Comparison of ENCODE assay signal across 2 fruit fly cellular contexts in genomic region chr3R:18269744-18270348, dm6.
A peak's percentile ranks its signal among the peaks of the same experiment; 100 is the strongest.
TF ChIP-seq lines count a peak whose summit lies in the region.

No protein-coding gene starts in this region.

- TF ChIP-seq CTCF in whole organism, embryonic (GFP tag; optimal IDR thresholded peaks at IDR 0.05; lab: Kevin White, UChicago) = no peak

TF ChIP-seq in whole organism, embryonic, 481 proteins besides CTCF, POLR2A, EP300 and RAD21:
- TF ChIP-seq nerfin-1 (tag; optimal IDR thresholded peaks at IDR 0.05; lab: Kevin White, UChicago) = peak; percentile 17
- peak; percentile 73 for TF ChIP-seq Nf-YB (GFP tag; optimal IDR thresholded peaks at IDR 0.05; lab: Kevin White, UChicago)
- TF ChIP-seq ato (GFP tag; IDR thresholded peaks at IDR 0.05; lab: Robert Waterston, UW; ENCODE audit: partially characterized antibody) = no peak
- TF ChIP-seq seq (GFP tag; IDR thresholded peaks at IDR 0.05; lab: Robert Waterston, UW) = peak; percentile 71; the same call in 1 of the 2 replicates
- TF ChIP-seq Ets65A (GFP tag; lab: Kevin White, UChicago) = peak; percentile 92
- TF ChIP-seq CG2199 (GFP tag; IDR thresholded peaks at IDR 0.05; lab: Robert Waterston, UW) = no peak
- TF ChIP-seq Dfd (GFP tag; optimal IDR thresholded peaks at IDR 0.05; lab: Kevin White, UChicago) = peak in 1 of 2 experiments; percentile 39
- TF ChIP-seq amos (GFP tag; IDR thresholded peaks at IDR 0.05; lab: Robert Waterston, UW; ENCODE audit: partially characterized antibody) = no peak
- TF ChIP-seq Deaf1 (tag; optimal IDR thresholded peaks at IDR 0.05; lab: Kevin White, UChicago) = peak; percentile 42
- TF ChIP-seq ewg (GFP tag; optimal IDR thresholded peaks at IDR 0.05; lab: Kevin White, UChicago) = peak; percentile 96
- TF ChIP-seq knrl (GFP tag; IDR thresholded peaks at IDR 0.05; lab: Robert Waterston, UW; ENCODE audit: partially characterized antibody) = no peak
- TF ChIP-seq Adf1 (GFP tag; IDR thresholded peaks at IDR 0.05; lab: Robert Waterston, UW) = peak; percentile 67
- TF ChIP-seq CG4360 (GFP tag; IDR thresholded peaks at IDR 0.05; lab: Robert Waterston, UW) = peak; percentile 91
- TF ChIP-seq CG43689 (GFP tag; IDR thresholded peaks at IDR 0.05; lab: Robert Waterston, UW) = no peak
- no peak for TF ChIP-seq CG2678 (tag; optimal IDR thresholded peaks at IDR 0.05; lab: Kevin White, UChicago)
- TF ChIP-seq CG34224 (GFP tag; IDR thresholded peaks at IDR 0.05; lab: Robert Waterston, UW; ENCODE audit: partially characterized antibody) = 0 out of 3 replicates have a peak, but pooled peaks have one; percentile 15
- no peak for TF ChIP-seq ems (GFP tag; optimal IDR thresholded peaks at IDR 0.05; lab: Kevin White, UChicago)
- TF ChIP-seq sna (GFP tag; IDR thresholded peaks at IDR 0.05; lab: Robert Waterston, UW; ENCODE audit: partially characterized antibody) = 0 out of 2 replicates have a peak, but pooled peaks have one; percentile 27
- no peak for TF ChIP-seq stc (GFP tag; IDR thresholded peaks at IDR 0.05; lab: Robert Waterston, UW)
- peak; percentile 90 for TF ChIP-seq Nf-YC (tag; optimal IDR thresholded peaks at IDR 0.05; lab: Kevin White, UChicago)
- TF ChIP-seq CG16815 (GFP tag; optimal IDR thresholded peaks at IDR 0.05; lab: Kevin White, UChicago) = no peak

TF ChIP-seq in whole organism, wandering third instar larva, 38 proteins besides CTCF, POLR2A, EP300 and RAD21:
- TF ChIP-seq dl (GFP tag; optimal IDR thresholded peaks at IDR 0.05; lab: Kevin White, UChicago; ENCODE audit: insufficient read depth in 1 of 2, partially characterized antibody in 2 of 2) = no peak
- TF ChIP-seq Dfd (GFP tag; optimal IDR thresholded peaks at IDR 0.05; lab: Kevin White, UChicago) = peak; percentile 89
